Fruit fly (Drosophila melanogaster): ENCODE results near the gene CG31106.

Gene CG31106

DNA sequence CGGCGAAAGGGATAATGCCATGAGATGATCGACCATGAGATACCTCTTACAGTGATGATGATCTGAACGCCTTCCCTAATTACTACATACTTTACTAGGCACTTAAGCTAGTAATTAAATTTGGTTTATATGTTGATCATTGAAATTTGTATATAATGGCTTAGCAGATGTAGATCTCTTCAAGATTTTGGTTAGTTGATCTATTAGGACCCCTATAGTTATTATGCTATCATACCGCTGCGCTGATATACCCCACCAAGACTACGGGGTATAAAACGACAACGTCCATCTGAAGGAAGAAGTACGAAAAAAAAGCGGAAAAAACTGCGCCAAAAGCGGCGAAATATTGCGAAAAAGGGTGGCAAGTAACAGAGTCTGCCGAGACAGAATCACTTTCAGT, 41.9 kb upstream of the CG31106 start (continued):
- TF ChIP-seq en (GFP tag; optimal IDR thresholded peaks at IDR 0.05) (no peak), CG12391 (tag; optimal IDR thresholded peaks at IDR 0.05) (peak; percentile 15), Ssrp (tag; optimal IDR thresholded peaks at IDR 0.05) (peak; percentile 2), CG17612 (GFP tag; IDR thresholded peaks at IDR 0.05) (no peak), so (GFP tag; IDR thresholded peaks at IDR 0.05) (no peak), Lim3 (GFP tag; IDR thresholded peaks at IDR 0.05) (no peak), PHDP (tag; optimal IDR thresholded peaks at IDR 0.05) (no peak), Sox100B (GFP tag; optimal IDR thresholded peaks at IDR 0.05) (peak; percentile 12), CG17186 (GFP tag; optimal IDR thresholded peaks at IDR 0.05) (no peak), TFAM (GFP tag; optimal IDR thresholded peaks at IDR 0.05) (no peak), dan (GFP tag; IDR thresholded peaks at IDR 0.05) (no peak), CG14965 (GFP tag; optimal IDR thresholded peaks at IDR 0.05; ENCODE audit: borderline replicate concordance) (no peak), NK7.1 (GFP tag; optimal IDR thresholded peaks at IDR 0.05) (no peak), CG17359 (tag; optimal IDR thresholded peaks at IDR 0.05) (peak; percentile 8), pros (GFP tag; optimal IDR thresholded peaks at IDR 0.05) (no peak), HLHmδ (GFP tag; optimal IDR thresholded peaks at IDR 0.05) (no peak), Dll (GFP tag; IDR thresholded peaks at IDR 0.05; ENCODE audit: partially characterized antibody) (no peak), CG4404 (GFP tag; IDR thresholded peaks at IDR 0.05) (peak; percentile 55), CG9932 (GFP tag; IDR thresholded peaks at IDR 0.05) (no peak), phol (tag; optimal IDR thresholded peaks at IDR 0.05) (peak; percentile 58), CG6689 (GFP tag; IDR thresholded peaks at IDR 0.05) (peak; percentile 50; the same call in 1 of the 2 replicates), lola (GFP tag; optimal IDR thresholded peaks at IDR 0.05) (peak in 1 of 3 experiments; percentile 55), Hr3 (GFP tag; optimal IDR thresholded peaks at IDR 0.05) (peak; percentile 4), gro (GFP tag; optimal IDR thresholded peaks at IDR 0.05) (no peak), Xbp1 (GFP tag; optimal IDR thresholded peaks at IDR 0.05) (peak; percentile 8), Hr78 (GFP tag; optimal IDR thresholded peaks at IDR 0.05) (no peak), gem (tag; optimal IDR thresholded peaks at IDR 0.05) (peak; percentile 57), jumu (GFP tag; optimal IDR thresholded peaks at IDR 0.05) (no peak), CG2120 (GFP tag; optimal IDR thresholded peaks at IDR 0.05) (no peak), CG17385 (GFP tag; optimal IDR thresholded peaks at IDR 0.05) (no peak), pum (GFP tag; optimal IDR thresholded peaks at IDR 0.05) (no peak), sim (GFP tag; IDR thresholded peaks at IDR 0.05) (no peak), HmgD (GFP tag; optimal IDR thresholded peaks at IDR 0.05) (no peak), fd96Cb (tag; optimal IDR thresholded peaks at IDR 0.05) (peak; percentile 59), CkIIα-i1 (GFP tag; IDR thresholded peaks at IDR 0.05) (no peak), Trl (optimal IDR thresholded peaks at IDR 0.05) (no peak), Trl (GFP tag; optimal IDR thresholded peaks at IDR 0.05) (peak; percentile 4), tup (GFP tag; optimal IDR thresholded peaks at IDR 0.05) (no peak), nmo (GFP tag; optimal IDR thresholded peaks at IDR 0.05) (peak; percentile 41), CG18599 (GFP tag; optimal IDR thresholded peaks at IDR 0.05) (peak; percentile 40), CG11560 (tag; IDR thresholded peaks at IDR 0.05) (no peak), sc (optimal IDR thresholded peaks at IDR 0.05) (no peak), sc (GFP tag; optimal IDR thresholded peaks at IDR 0.05) (no peak), CG12659 (GFP tag; optimal IDR thresholded peaks at IDR 0.05) (no peak), az2 (GFP tag; optimal IDR thresholded peaks at IDR 0.05) (no peak), sens (GFP tag) (peak; percentile 86), Doc2 (GFP tag; IDR thresholded peaks at IDR 0.05) (no peak), Xrp1 (GFP tag; IDR thresholded peaks at IDR 0.05) (peak; percentile 60; the same call in 1 of the 2 replicates), CG10979 (tag; optimal IDR thresholded peaks at IDR 0.05) (peak; percentile 71), YL-1 (GFP tag; optimal IDR thresholded peaks at IDR 0.05) (no peak), unpg (GFP tag; optimal IDR thresholded peaks at IDR 0.05) (peak; percentile 5), CG13775 (GFP tag; optimal IDR thresholded peaks at IDR 0.05) (peak; percentile 5)

Measured in whole organism, embryonic.